Fruit fly (Drosophila melanogaster) whole organism, adult: Measurements from ENCODE around the gene CG13887.

Experiments used
- CG11617 ChIP-seq: fragments of 200-800 bp; sonication (Bioruptor generic); optimal IDR thresholded peaks from 2 replicates; lab custom pipeline; 2017; ENCODE audit warnings: mild to moderate bottlenecking, missing biosample characterization, missing genetic modification reagents, missing genetic modification characterization
- CG12768 ChIP-seq: fragments of 200-800 bp; sonication (Bioruptor generic); optimal IDR thresholded peaks from 2 replicates; lab custom pipeline; 2017; ENCODE audit warnings: missing biosample characterization, missing genetic modification characterization, mild to moderate bottlenecking, moderate library complexity, missing genetic modification reagents
- CG14711 ChIP-seq: fragments of 200-800 bp; sonication (Bioruptor generic); optimal IDR thresholded peaks from 2 replicates; lab custom pipeline; 2018; ENCODE audit warnings: missing biosample characterization, mild to moderate bottlenecking, missing genetic modification characterization, moderate library complexity
- CG1620 ChIP-seq: fragments of 200-800 bp; sonication (Bioruptor generic); optimal IDR thresholded peaks from 2 replicates; lab custom pipeline; 2016; ENCODE audit warnings: missing biosample characterization, missing genetic modification characterization
- CG33017 ChIP-seq: fragments of 200-800 bp; sonication (Bioruptor generic); optimal IDR thresholded peaks from 2 replicates; lab custom pipeline; 2018; ENCODE audit warnings: missing biosample characterization, mild to moderate bottlenecking, missing genetic modification characterization, moderate library complexity
- CG5204 ChIP-seq: fragments of 200-800 bp; sonication (Bioruptor generic); optimal IDR thresholded peaks from 2 replicates; lab custom pipeline; 2016; ENCODE audit warnings: missing biosample characterization, missing genetic modification characterization
- CG7045 ChIP-seq: fragments of 200-800 bp; sonication (Bioruptor generic); optimal IDR thresholded peaks from 2 replicates; lab custom pipeline; 2017; ENCODE audit warnings: missing biosample characterization, mild to moderate bottlenecking, missing genetic modification characterization
- CG7101 ChIP-seq: fragments of 200-800 bp; sonication (Bioruptor generic); optimal IDR thresholded peaks from 2 replicates; lab custom pipeline; 2018; ENCODE audit warnings: missing biosample characterization, mild to moderate bottlenecking, missing genetic modification characterization, moderate library complexity
- Clk ChIP-seq: fragments of 200-800 bp; sonication (Bioruptor generic); optimal IDR thresholded peaks from 2 replicates; lab custom pipeline; 2017; ENCODE audit warnings: missing biosample characterization, missing genetic modification characterization
- Crg-1 ChIP-seq: fragments of 200-800 bp; sonication (Bioruptor generic); optimal IDR thresholded peaks from 2 replicates; lab custom pipeline; 2016; ENCODE audit warnings: missing biosample characterization, missing genetic modification characterization
- Hr96 ChIP-seq: fragments of 200-800 bp; sonication (Bioruptor generic); optimal IDR thresholded peaks from 2 replicates; lab custom pipeline; 2016; ENCODE audit warnings: missing biosample characterization, missing genetic modification characterization
- Mnt ChIP-seq: fragments of 200-800 bp; sonication (Bioruptor generic); optimal IDR thresholded peaks from 2 replicates; lab custom pipeline; 2016; ENCODE audit warnings: missing biosample characterization, mild to moderate bottlenecking, missing genetic modification characterization
- bab1 ChIP-seq: fragments of 200-800 bp; sonication (Bioruptor generic); optimal IDR thresholded peaks from 3 replicates; lab custom pipeline; 2019; ENCODE audit warnings: missing biosample characterization, mild to moderate bottlenecking, missing genetic modification characterization, moderate library complexity
- cic ChIP-seq: fragments of 200-800 bp; sonication (Bioruptor generic); optimal IDR thresholded peaks from 2 replicates; lab custom pipeline; 2017; ENCODE audit warnings: missing biosample characterization, mild to moderate bottlenecking, missing genetic modification characterization, moderate library complexity
- cnc ChIP-seq, 2 experiments: fragments of >200 bp; optimal IDR thresholded peaks; 2 replicates each; lab custom pipeline; 2017
- kay ChIP-seq: fragments of 200-800 bp; sonication (Bioruptor generic); peaks from one replicate; lab custom pipeline; 2016; ENCODE audit warnings: missing biosample characterization, missing genetic modification characterization, borderline replicate concordance
- ovo ChIP-seq: fragments of 200-800 bp; sonication (Bioruptor generic); optimal IDR thresholded peaks from 2 replicates; lab custom pipeline; 2016; ENCODE audit warnings: missing biosample characterization, missing genetic modification characterization
- pad ChIP-seq: fragments of 200-800 bp; sonication (Bioruptor generic); optimal IDR thresholded peaks from 3 replicates; lab custom pipeline; 2017; ENCODE audit warnings: missing biosample characterization, missing genetic modification characterization, mild to moderate bottlenecking, moderate library complexity, missing genetic modification reagents
- tj ChIP-seq: fragments of 200-800 bp; sonication (Bioruptor generic); optimal IDR thresholded peaks from 3 replicates; lab custom pipeline; 2017; ENCODE audit warnings: missing biosample characterization, mild to moderate bottlenecking, missing genetic modification characterization, moderate library complexity
- toe ChIP-seq: fragments of 200-800 bp; sonication (Bioruptor generic); optimal IDR thresholded peaks from 2 replicates; lab custom pipeline; 2016; ENCODE audit warnings: missing biosample characterization, missing genetic modification characterization

CG13887 gene

dm6 chr3L:868800-869199 lies 31.1 kb downstream of the CG13887 start:
- TF ChIP-seq CG5204 (GFP tag; lab: Kevin White, UChicago): no peak
- TF ChIP-seq bab1: no peak
- TF ChIP-seq CG33017 (tag; lab: Kevin White, UChicago): no peak
- TF ChIP-seq Hr96: no peak
- no peak for TF ChIP-seq kay (GFP tag; lab: Kevin White, UChicago)
- no peak for TF ChIP-seq CG12768
- TF ChIP-seq CG14711 (tag; lab: Kevin White, UChicago): no peak

dm6 chr3L:871713-872112 lies 34.1 kb downstream of the CG13887 start, which contains the start of gene Usp10:
Gene Usp10 (plus strand): TSS chr3L:871899.
- no peak for TF ChIP-seq ovo
- TF ChIP-seq CG1620 (GFP tag; lab: Kevin White, UChicago): no peak
- peak; percentile 53 for TF ChIP-seq tj
- TF ChIP-seq bab1: peak; percentile 19
- TF ChIP-seq cnc (optimal IDR thresholded peaks at IDR 0.05; lab: Kevin White, UChicago): peak; percentile 60 to 92
- peak; percentile 43 for TF ChIP-seq cic (GFP tag; lab: Kevin White, UChicago)
- peak; percentile 48 for TF ChIP-seq Mnt (GFP tag; lab: Kevin White, UChicago)
- TF ChIP-seq CG14711 (tag; lab: Kevin White, UChicago): peak; percentile 99

dm6 chr3L:872389-872972 lies 34.8 kb downstream of the CG13887 start:
- TF ChIP-seq Hr96: peak; percentile 57
- no peak for TF ChIP-seq cic (GFP tag; lab: Kevin White, UChicago)
- peak; percentile 21 for TF ChIP-seq CG7101 (tag; lab: Kevin White, UChicago)
- TF ChIP-seq Crg-1: peak; percentile 35
- no peak for TF ChIP-seq bab1
- TF ChIP-seq CG14711 (tag; lab: Kevin White, UChicago): peak; percentile 30
- TF ChIP-seq Mnt (GFP tag; lab: Kevin White, UChicago): peak; percentile 55
- TF ChIP-seq CG12768: peak; percentile 28
- TF ChIP-seq CG33017 (tag; lab: Kevin White, UChicago): peak; percentile 15
- TF ChIP-seq Clk (GFP tag; lab: Kevin White, UChicago): no peak
- no peak for TF ChIP-seq CG5204 (GFP tag; lab: Kevin White, UChicago)
- peak; percentile 22 for TF ChIP-seq tj
- TF ChIP-seq toe (GFP tag; lab: Kevin White, UChicago): peak; percentile 75
- no peak for TF ChIP-seq ovo
- peak; percentile 10 for TF ChIP-seq CG1620 (GFP tag; lab: Kevin White, UChicago)
- TF ChIP-seq pad (GFP tag; lab: Kevin White, UChicago): peak; percentile 1
- no peak for TF ChIP-seq cnc (optimal IDR thresholded peaks at IDR 0.05; lab: Kevin White, UChicago)
- no peak for TF ChIP-seq CG7045
- peak; percentile 47 for TF ChIP-seq CG11617 (GFP tag; lab: Kevin White, UChicago)
- TF ChIP-seq kay (GFP tag; lab: Kevin White, UChicago): no peak

- TF ChIP-seq Mnt (GFP tag; lab: Kevin White, UChicago) (no peak), pad (GFP tag; lab: Kevin White, UChicago) (no peak), tj (peak; percentile 92), ovo (no peak), cnc (optimal IDR thresholded peaks at IDR 0.05; lab: Kevin White, UChicago) (no peak), bab1 (peak; percentile 25), Hr96 (no peak), CG33017 (tag; lab: Kevin White, UChicago) (no peak), toe (GFP tag; lab: Kevin White, UChicago) (no peak), kay (GFP tag; lab: Kevin White, UChicago) (peak; percentile 47), CG7101 (tag; lab: Kevin White, UChicago) (no peak), CG14711 (tag; lab: Kevin White, UChicago) (peak; percentile 59), Clk (GFP tag; lab: Kevin White, UChicago) (no peak), CG12768 (no peak), CG1620 (GFP tag; lab: Kevin White, UChicago) (no peak)
These were observed 37.9 kb downstream of the CG13887 start for dm6 chr3L:875416-876011.

dm6 chr3L:876087-876486 lies 38.4 kb downstream of the CG13887 start:
- TF ChIP-seq CG11617 (GFP tag; lab: Kevin White, UChicago): no peak
- TF ChIP-seq CG12768: no peak
- TF ChIP-seq bab1: no peak
- no peak for TF ChIP-seq toe (GFP tag; lab: Kevin White, UChicago)
- TF ChIP-seq cnc (optimal IDR thresholded peaks at IDR 0.05; lab: Kevin White, UChicago): no peak
- no peak for TF ChIP-seq kay (GFP tag; lab: Kevin White, UChicago)
- TF ChIP-seq cic (GFP tag; lab: Kevin White, UChicago): no peak
- no peak for TF ChIP-seq Clk (GFP tag; lab: Kevin White, UChicago)
- TF ChIP-seq pad (GFP tag; lab: Kevin White, UChicago): no peak
- no peak for TF ChIP-seq CG1620 (GFP tag; lab: Kevin White, UChicago)
- TF ChIP-seq Hr96: no peak

- TF ChIP-seq CG14711 (tag; lab: Kevin White, UChicago): no peak
- peak; percentile 48 for TF ChIP-seq CG12768
- TF ChIP-seq bab1: no peak
- TF ChIP-seq CG7045: no peak
- TF ChIP-seq kay (GFP tag; lab: Kevin White, UChicago): peak; percentile 27
- peak; percentile 87 for TF ChIP-seq cic (GFP tag; lab: Kevin White, UChicago)
- TF ChIP-seq cnc (optimal IDR thresholded peaks at IDR 0.05; lab: Kevin White, UChicago): no peak
- no peak for TF ChIP-seq CG11617 (GFP tag; lab: Kevin White, UChicago)
These were observed 39.0 kb downstream of the CG13887 start for dm6 chr3L:876656-877055.
